Fruit fly (Drosophila melanogaster) whole organism, prepupa: ENCODE measurements around the gene CG16854.

Experiments
- Blimp-1 ChIP-seq: fragments of 200-800 bp; sonication (Bioruptor generic); optimal IDR thresholded peaks from 3 replicates; lab custom pipeline; 2017; ENCODE audit warnings: missing biosample characterization, missing genetic modification characterization, mild to moderate bottlenecking, moderate library complexity, missing genetic modification reagents
- CG10669 ChIP-seq: fragments of 200-800 bp; sonication (Bioruptor generic); optimal IDR thresholded peaks from 3 replicates; lab custom pipeline; 2018; ENCODE audit warnings: missing biosample characterization, mild to moderate bottlenecking, missing genetic modification characterization, moderate library complexity
- CG1621 ChIP-seq: fragments of 200-800 bp; sonication (Bioruptor generic); optimal IDR thresholded peaks from 3 replicates; lab custom pipeline; 2018; ENCODE audit warnings: missing biosample characterization, mild to moderate bottlenecking, missing genetic modification characterization
- CG16779 ChIP-seq: fragments of 200-800 bp; sonication (Bioruptor generic); optimal IDR thresholded peaks from 3 replicates; lab custom pipeline; 2017; ENCODE audit warnings: missing biosample characterization, mild to moderate bottlenecking, missing genetic modification characterization
- CG6808 ChIP-seq: fragments of 200-800 bp; sonication (Bioruptor generic); optimal IDR thresholded peaks from 3 replicates; lab custom pipeline; 2017; ENCODE audit warnings: missing biosample characterization, missing genetic modification characterization, mild to moderate bottlenecking, moderate library complexity, missing genetic modification reagents
- CG6854 ChIP-seq: fragments of 200-800 bp; sonication (Bioruptor generic); optimal IDR thresholded peaks from 2 replicates; lab custom pipeline; 2017; ENCODE audit warnings: missing biosample characterization, mild to moderate bottlenecking, missing genetic modification characterization
- Ets21C ChIP-seq: fragments of 200-800 bp; sonication (Bioruptor generic); optimal IDR thresholded peaks from 3 replicates; lab custom pipeline; 2016; ENCODE audit warnings: missing biosample characterization, missing genetic modification characterization
- Smox ChIP-seq: fragments of 200-800 bp; sonication (Bioruptor generic); optimal IDR thresholded peaks from 3 replicates; lab custom pipeline; 2016; ENCODE audit warnings: missing biosample characterization, missing genetic modification characterization
- dac ChIP-seq: fragments of 200-800 bp; sonication (Bioruptor generic); optimal IDR thresholded peaks from 2 replicates; lab custom pipeline; 2017; ENCODE audit warnings: missing biosample characterization, mild to moderate bottlenecking, missing genetic modification characterization
- ss ChIP-seq, 2 experiments: fragments of 200-800 bp; sonication (Bioruptor generic); optimal IDR thresholded peaks; 2 replicates in 1 of 2; 3 replicates in 1 of 2; lab custom pipeline; 2017 to 2018; ENCODE audit warnings: mild to moderate bottlenecking in 2 of 2, missing biosample characterization in 2 of 2, missing genetic modification characterization in 2 of 2, moderate library complexity in 1 of 2

dm6 chr2L:11081337-11081736, 5.2 kb upstream of the CG16854 start, which contains the start of gene AstC:
- no peak for TF ChIP-seq CG10669 (GFP tag; lab: Kevin White, UChicago)
- TF ChIP-seq CG6854 = no peak
- TF ChIP-seq dac (GFP tag; lab: Kevin White, UChicago) = no peak
- no peak for TF ChIP-seq Smox
- no peak for TF ChIP-seq CG16779
- no peak for TF ChIP-seq ss (GFP tag; optimal IDR thresholded peaks at IDR 0.05; lab: Kevin White, UChicago)
- no peak for TF ChIP-seq Ets21C
- TF ChIP-seq CG1621 (tag; lab: Kevin White, UChicago) = no peak
- TF ChIP-seq CG6808 (GFP tag; lab: Kevin White, UChicago) = no peak
- TF ChIP-seq Blimp-1 = no peak
